Worm (Caenorhabditis elegans) whole organism, mixed stage, embryonic: ENCODE measurements around the gene rabr-2.

Experiments used
- ces-1 ChIP-seq: fragments of 150-350 bp; optimal IDR thresholded peaks from 2 replicates; lab custom pipeline; 2014; ENCODE audit warnings: missing biosample characterization, missing genetic modification reagents, missing genetic modification characterization
- drap-1 ChIP-seq: fragments of 200-800 bp; sonication (Bioruptor generic); optimal IDR thresholded peaks from 3 replicates; lab custom pipeline; 2018; ENCODE audit warnings: mild to moderate bottlenecking, missing genetic modification characterization, missing compliant biosample characterization
- elt-3 ChIP-seq: fragments of 150-350 bp; optimal IDR thresholded peaks from 2 replicates; lab custom pipeline; 2014; ENCODE audit warnings: missing biosample characterization, missing genetic modification characterization
- lin-32 ChIP-seq: fragments of 200-800 bp; sonication (Bioruptor generic); optimal IDR thresholded peaks from 2 replicates; lab custom pipeline; 2018; ENCODE audit warnings: mild to moderate bottlenecking, missing genetic modification characterization, missing compliant biosample characterization
- mep-1 ChIP-seq: fragments of 150-350 bp; optimal IDR thresholded peaks from 2 replicates; lab custom pipeline; 2017; ENCODE audit warnings: missing biosample characterization, missing genetic modification reagents, missing genetic modification characterization, inconsistent platforms
- mls-2 ChIP-seq: sonication (generic microtip); optimal IDR thresholded peaks from 2 replicates; lab custom pipeline; 2016; ENCODE audit warnings: mild to moderate bottlenecking, missing genetic modification characterization, moderate library complexity, missing compliant biosample characterization
- nhr-237 ChIP-seq: fragments of 150-350 bp; optimal IDR thresholded peaks from 2 replicates; lab custom pipeline; 2014; ENCODE audit warnings: missing biosample characterization, missing genetic modification characterization
- nhr-76 ChIP-seq: sonication (generic microtip); optimal IDR thresholded peaks from 2 replicates; lab custom pipeline; 2017; ENCODE audit warnings: missing biosample characterization, missing genetic modification characterization
- pha-4 ChIP-seq: fragments of 150-350 bp; optimal IDR thresholded peaks from 2 replicates; lab custom pipeline; 2018; ENCODE audit warnings: missing biosample characterization, missing genetic modification reagents, missing genetic modification characterization
- sem-2 ChIP-seq: fragments of 200-800 bp; sonication (Bioruptor generic); optimal IDR thresholded peaks from 2 replicates; lab custom pipeline; 2018; ENCODE audit warnings: mild to moderate bottlenecking, missing genetic modification characterization, missing compliant biosample characterization
- unc-62 ChIP-seq: fragments of 150-350 bp; optimal IDR thresholded peaks from 2 replicates; lab custom pipeline; 2014; ENCODE audit warnings: missing biosample characterization, missing genetic modification reagents, missing genetic modification characterization
- zip-8 ChIP-seq: fragments of 150-350 bp; optimal IDR thresholded peaks from 2 replicates; lab custom pipeline; 2014; ENCODE audit warnings: missing biosample characterization, missing genetic modification characterization

- no peak for TF ChIP-seq elt-3 (tag; lab: Kevin White, UChicago)
- no peak for TF ChIP-seq unc-62 (GFP tag; lab: Kevin White, UChicago)
- TF ChIP-seq zip-8 (tag; lab: Kevin White, UChicago): peak; percentile 12
- no peak for TF ChIP-seq sem-2 (GFP tag; lab: Kevin White, UChicago)
- no peak for TF ChIP-seq pha-4
- no peak for TF ChIP-seq nhr-76 (tag; lab: Kevin White, UChicago)
- no peak for TF ChIP-seq ces-1 (GFP tag; lab: Kevin White, UChicago)
- no peak for TF ChIP-seq drap-1 (GFP tag; lab: Kevin White, UChicago)
- TF ChIP-seq mls-2 (tag; lab: Kevin White, UChicago): no peak
- no peak for TF ChIP-seq nhr-237 (tag; lab: Kevin White, UChicago)
- TF ChIP-seq mep-1 (tag; lab: Kevin White, UChicago): no peak
- TF ChIP-seq lin-32 (GFP tag; lab: Kevin White, UChicago): no peak
These were observed 11.2 kb downstream of the rabr-2 start, which contains the start of gene epic-1 for ce11 chrIV:17471870-17472459.
